Worm (Caenorhabditis elegans) whole organism, L2 larva: Measurements from ENCODE around the gene K03H6.1.
A peak's percentile ranks its signal among the peaks of the same experiment; 100 is the strongest.

Experiments used
- C34F6.9 ChIP-seq: fragments of 150-350 bp; optimal IDR thresholded peaks from 2 replicates; lab custom pipeline; 2014; ENCODE audit warnings: missing biosample characterization, missing genetic modification characterization
- nhr-23 ChIP-seq: fragments of 150-350 bp; optimal IDR thresholded peaks from 2 replicates; lab custom pipeline; 2014; ENCODE audit warnings: missing biosample characterization, missing genetic modification reagents, missing genetic modification characterization
- nhr-25 ChIP-seq: fragments of 150-350 bp; sonication (generic microtip); optimal IDR thresholded peaks from 3 replicates; lab custom pipeline; 2014; ENCODE audit warnings: missing biosample characterization, missing genetic modification characterization
- sma-3 ChIP-seq: sonication (generic microtip); optimal IDR thresholded peaks from 2 replicates; lab custom pipeline; 2016; ENCODE audit warnings: missing genetic modification reagents, missing genetic modification characterization, missing compliant biosample characterization
- unc-62 ChIP-seq: fragments of 150-350 bp; optimal IDR thresholded peaks from 2 replicates; lab custom pipeline; 2014; ENCODE audit warnings: missing biosample characterization, missing genetic modification reagents, missing genetic modification characterization

- TF ChIP-seq unc-62 (GFP tag; lab: Kevin White, UChicago) (no peak), C34F6.9 (tag; lab: Kevin White, UChicago) (no peak), nhr-23 (no peak), nhr-25 (tag; lab: Kevin White, UChicago) (peak; percentile 71), sma-3 (GFP tag; lab: Kevin White, UChicago) (no peak)
Observed at ce11 chrIV:1549095-1550093, 25.9 kb downstream of the K03H6.1 start.
